Worm (Caenorhabditis elegans): ENCODE measurements around the gene Y51H4A.935.
"Not testable (repeated sequence)": the region's sequence is repeated elsewhere in the genome, so short reads cannot be mapped to it uniquely, and the experiment has no call there.

Gene Y51H4A.935

ce11 chrIV:16470888-16471287 lies 36.1 kb downstream of the Y51H4A.935 start, which contains the start of gene VY10G11R.1:
VY10G11R.1 (minus strand) TSS chrIV:16470988.
- not testable (repeated sequence) for TF ChIP-seq dao-5, him-1, W03F9.2 (tag; optimal IDR thresholded peaks at IDR 0.05)

Measured in whole organism, L4/young adult.